Fruit fly (Drosophila melanogaster): ENCODE data around the gene CG10041.

DNA sequence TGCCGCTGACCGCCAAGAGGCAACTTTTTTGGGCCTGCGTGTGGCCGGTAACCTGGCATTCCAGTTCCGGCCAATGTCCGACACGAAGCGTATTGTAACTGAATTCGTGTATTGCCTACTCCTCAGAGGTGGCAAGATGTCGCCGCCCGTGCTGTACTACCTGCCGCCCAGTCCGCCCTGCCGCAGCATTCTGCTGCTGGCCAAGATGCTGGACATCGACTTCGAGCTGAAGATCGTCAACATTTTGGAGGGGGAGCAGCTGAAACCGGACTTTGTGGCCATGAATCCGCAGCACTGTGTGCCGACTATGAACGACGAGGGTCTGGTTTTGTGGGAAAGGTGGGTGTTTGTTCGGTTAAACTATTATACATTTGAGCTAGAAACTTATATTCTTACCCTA lies 32.4 kb upstream of the CG10041 start:
- TF ChIP-seq psq (optimal IDR thresholded peaks at IDR 0.05), result no peak
- no peak for TF ChIP-seq CG8478 (optimal IDR thresholded peaks at IDR 0.05)
- no peak for TF ChIP-seq pan (optimal IDR thresholded peaks at IDR 0.05)
- TF ChIP-seq Dll (optimal IDR thresholded peaks at IDR 0.05), result no peak

Measured in whole organism.